Worm (Caenorhabditis elegans) whole organism, midembryonic: ENCODE measurements around the gene K09A9.6.

Experiments used
- T22C8.4 ChIP-seq: fragments of 200-800 bp; sonication (Bioruptor generic); IDR thresholded peaks from 2 replicates; pipeline ENCODE4 v1.3.6; 2022; ENCODE audit warnings: missing genetic modification characterization, missing compliant biosample characterization
- flt-1 ChIP-seq: fragments of 200-800 bp; sonication (Bioruptor generic); IDR thresholded peaks from 2 replicates; pipeline ENCODE4 v1.3.6; 2022; ENCODE audit warnings: missing genetic modification characterization, missing compliant biosample characterization
- klf-2 ChIP-seq: fragments of 200-800 bp; sonication (Bioruptor generic); conservative IDR thresholded peaks from 2 replicates; pipeline ENCODE4 v1.3.6; 2022; ENCODE audit warnings: missing genetic modification reagents, missing genetic modification characterization, missing compliant biosample characterization
- ref-1 ChIP-seq: fragments of 200-800 bp; sonication (Bioruptor generic); conservative IDR thresholded peaks from 2 replicates; pipeline ENCODE4 v1.3.6; 2022; ENCODE audit warnings: missing genetic modification reagents, missing genetic modification characterization, missing compliant biosample characterization
- tab-1 ChIP-seq: fragments of 200-800 bp; sonication (Bioruptor generic); IDR thresholded peaks from 2 replicates; pipeline ENCODE4 v1.3.6; 2022; ENCODE audit warnings: missing genetic modification characterization, missing compliant biosample characterization
- ztf-29 ChIP-seq: fragments of 200-800 bp; sonication (Bioruptor generic); IDR thresholded peaks from 2 replicates; pipeline ENCODE4 v1.3.6; 2022; ENCODE audit warnings: missing genetic modification reagents, missing genetic modification characterization, missing compliant biosample characterization

DNA sequence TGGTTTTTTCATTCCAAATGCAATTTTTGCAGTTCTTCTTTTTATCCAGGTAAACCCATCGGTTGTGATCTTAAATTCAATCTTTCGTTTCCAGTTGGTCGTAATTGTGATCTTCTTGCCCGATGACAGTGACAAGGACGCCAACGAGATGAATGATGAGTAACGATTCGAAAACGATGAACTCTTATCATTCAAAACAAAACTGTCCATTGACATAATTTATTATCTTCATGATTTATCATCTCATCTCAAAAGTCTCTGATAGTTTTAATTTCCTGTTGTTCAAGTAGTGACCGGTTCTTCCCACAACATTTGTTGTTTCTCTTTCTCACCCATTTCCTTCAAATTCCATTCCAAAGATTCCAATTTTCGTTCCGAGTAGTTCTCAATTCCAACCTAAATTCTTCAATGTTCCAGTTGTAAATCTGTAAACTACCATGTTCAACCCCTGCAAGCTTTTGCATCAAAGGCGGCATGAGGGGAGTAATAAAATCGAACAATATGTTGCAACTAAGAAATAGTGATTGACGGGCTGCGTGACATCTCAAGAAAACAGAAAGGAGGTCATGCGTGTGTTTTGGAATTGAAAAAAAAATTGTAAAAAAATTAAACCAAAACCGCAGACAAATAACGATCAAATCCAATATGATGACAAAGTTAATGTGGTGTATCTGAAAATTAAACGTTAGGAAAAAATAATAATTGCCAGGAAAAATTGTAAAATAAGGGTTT lies 49.2 kb downstream of the K09A9.6 start:
- no peak for TF ChIP-seq T22C8.4 (GFP tag; lab: Robert Waterston, UW)
- TF ChIP-seq flt-1 (GFP tag; lab: Robert Waterston, UW) = no peak
- no peak for TF ChIP-seq ref-1
- no peak for TF ChIP-seq klf-2 (GFP tag; lab: Robert Waterston, UW)
- TF ChIP-seq ztf-29 = no peak
- TF ChIP-seq tab-1 (GFP tag; lab: Robert Waterston, UW) = no peak
